Worm (Caenorhabditis elegans) whole organism, L3 larva: Measurements from ENCODE around the gene lgc-13.

Experiments used
- R02D3.7 ChIP-seq: fragments of 150-350 bp; optimal IDR thresholded peaks from 2 replicates; lab custom pipeline; 2014; ENCODE audit warnings: missing biosample characterization, missing genetic modification characterization
- elt-1 ChIP-seq: fragments of 150-350 bp; optimal IDR thresholded peaks from 2 replicates; lab custom pipeline; 2014; ENCODE audit warnings: missing biosample characterization, missing genetic modification characterization
- elt-3 ChIP-seq, 3 experiments: fragments of 150-350 bp in 1 of 3; sonication (generic microtip) in 2 of 3; optimal IDR thresholded peaks; 2 replicates in 2 of 3; 4 replicates in 1 of 3; lab custom pipeline; 2014 to 2017; ENCODE audit warnings: missing biosample characterization in 3 of 3, missing genetic modification characterization in 3 of 3
- jun-1 ChIP-seq: fragments of 150-350 bp; optimal IDR thresholded peaks from 2 replicates; lab custom pipeline; 2014; ENCODE audit warnings: missing biosample characterization, missing genetic modification reagents, missing genetic modification characterization
- lin-15B ChIP-seq: fragments of 150-350 bp; optimal IDR thresholded peaks from 2 replicates; lab custom pipeline; 2014; ENCODE audit warnings: missing biosample characterization, missing genetic modification characterization
- nhr-12 ChIP-seq: fragments of 150-350 bp; optimal IDR thresholded peaks from 2 replicates; lab custom pipeline; 2014; ENCODE audit warnings: missing biosample characterization, missing genetic modification characterization
- nhr-77 ChIP-seq: fragments of 150-350 bp; optimal IDR thresholded peaks from 2 replicates; lab custom pipeline; 2014; ENCODE audit warnings: missing biosample characterization, missing genetic modification characterization
- skn-1 ChIP-seq: fragments of 150-350 bp; optimal IDR thresholded peaks from 2 replicates; lab custom pipeline; 2014; ENCODE audit warnings: missing biosample characterization, missing genetic modification characterization
- ztf-11 ChIP-seq: fragments of 150-350 bp; optimal IDR thresholded peaks from 2 replicates; lab custom pipeline; 2014; ENCODE audit warnings: missing biosample characterization, missing genetic modification characterization

- TF ChIP-seq jun-1 (no peak), R02D3.7 (no peak), skn-1 (tag; lab: Kevin White, UChicago) (no peak), lin-15B (no peak), ztf-11 (tag; lab: Kevin White, UChicago) (no peak), nhr-77 (tag; lab: Kevin White, UChicago) (no peak), nhr-12 (tag; lab: Kevin White, UChicago) (no peak), elt-3 (tag; optimal IDR thresholded peaks at IDR 0.05; lab: Kevin White, UChicago) (peak in 1 of 3 experiments; percentile 2), elt-1 (no peak)
Measured at ce11 chrX:12146453-12147085, 37.6 kb downstream of the lgc-13 start, which contains the start of gene pycr-1.
